Worm (Caenorhabditis elegans) whole organism, L4 larva: ENCODE results near the gene act-1.

Experiments
- F26F4.8 ChIP-seq: fragments of 200-800 bp; sonication (Bioruptor generic); conservative IDR thresholded peaks from 2 replicates; pipeline ENCODE4 v1.3.6; 2022; ENCODE audit warnings: missing genetic modification characterization, missing compliant biosample characterization
- F37D6.2 ChIP-seq: sonication (generic microtip); optimal IDR thresholded peaks from 2 replicates; lab custom pipeline; 2016; ENCODE audit warnings: mild to moderate bottlenecking, missing genetic modification characterization, missing compliant biosample characterization
- Y105C5A.15 ChIP-seq: fragments of 200-800 bp; sonication (Bioruptor generic); IDR thresholded peaks from 2 replicates; pipeline ENCODE4 v1.3.6; 2022; ENCODE audit warnings: missing genetic modification characterization, missing compliant biosample characterization
- aha-1 ChIP-seq: fragments of 150-350 bp; peaks from one replicate; lab custom pipeline; 2014; ENCODE audit warnings: missing biosample characterization, missing genetic modification characterization
- aly-2 ChIP-seq: sonication (generic microtip); optimal IDR thresholded peaks from 2 replicates; lab custom pipeline; 2018; ENCODE audit warnings: missing biosample characterization, missing genetic modification characterization
- ctbp-1 ChIP-seq: fragments of 200-800 bp; sonication (Bioruptor generic); IDR thresholded peaks from 2 replicates; pipeline ENCODE4 v1.3.6; 2022; ENCODE audit warnings: missing genetic modification reagents, missing genetic modification characterization, missing compliant biosample characterization
- daf-12 ChIP-seq: fragments of 150-350 bp; optimal IDR thresholded peaks from 2 replicates; lab custom pipeline; 2014; ENCODE audit warnings: missing biosample characterization, missing genetic modification reagents, missing genetic modification characterization
- daf-16 ChIP-seq, 3 experiments: sonication (generic microtip); optimal IDR thresholded peaks; 2 replicates each; lab custom pipeline; 2016 to 2017; ENCODE audit warnings: missing genetic modification characterization in 3 of 3, missing genetic modification reagents in 3 of 3, mild to moderate bottlenecking in 2 of 3, missing compliant biosample characterization in 2 of 3, missing biosample characterization in 1 of 3, moderate library complexity in 1 of 3
- dmd-6 ChIP-seq: fragments of 200-800 bp; sonication (Bioruptor generic); IDR thresholded peaks from 2 replicates; pipeline ENCODE4 v1.3.6; 2022; ENCODE audit warnings: missing genetic modification reagents, missing genetic modification characterization, missing compliant biosample characterization
- duxl-1 ChIP-seq: sonication (generic microtip); optimal IDR thresholded peaks from 2 replicates; lab custom pipeline; 2016; ENCODE audit warnings: mild to moderate bottlenecking, missing genetic modification characterization, moderate library complexity, missing compliant biosample characterization; ENCODE audit not compliant: poor library complexity
- dve-1 ChIP-seq: sonication (generic microtip); optimal IDR thresholded peaks from 2 replicates; lab custom pipeline; 2017; ENCODE audit warnings: antibody characterized with exemption, mild to moderate bottlenecking, missing genetic modification characterization, missing compliant biosample characterization; ENCODE audit not compliant: insufficient read depth
- fos-1 ChIP-seq: fragments of 150-350 bp; optimal IDR thresholded peaks from 2 replicates; lab custom pipeline; 2014; ENCODE audit warnings: missing biosample characterization, missing genetic modification characterization
- hlh-11 ChIP-seq: fragments of 200-800 bp; sonication (Bioruptor generic); optimal IDR thresholded peaks from 2 replicates; lab custom pipeline; 2018; ENCODE audit warnings: mild to moderate bottlenecking, missing genetic modification characterization, missing compliant biosample characterization
- hlh-30 ChIP-seq: sonication (generic microtip); optimal IDR thresholded peaks from 2 replicates; lab custom pipeline; 2017; ENCODE audit warnings: antibody characterized with exemption, mild to moderate bottlenecking, missing genetic modification characterization, missing compliant biosample characterization; ENCODE audit not compliant: insufficient read depth
- lin-38 ChIP-seq: fragments of 200-800 bp; sonication (Bioruptor generic); IDR thresholded peaks from 2 replicates; pipeline ENCODE4 v1.3.6; 2022; ENCODE audit warnings: missing genetic modification reagents, missing genetic modification characterization, missing compliant biosample characterization
- lir-3 ChIP-seq: sonication (generic microtip); optimal IDR thresholded peaks from 2 replicates; lab custom pipeline; 2016; ENCODE audit warnings: mild to moderate bottlenecking, missing genetic modification characterization, missing compliant biosample characterization
- lsy-2 ChIP-seq, 2 experiments: fragments of 150-350 bp in 1 of 2; sonication (generic microtip) in 1 of 2; optimal IDR thresholded peaks; 2 replicates each; lab custom pipeline; 2014 to 2017; ENCODE audit warnings: missing biosample characterization in 2 of 2, missing genetic modification characterization in 2 of 2
- mdl-1 ChIP-seq, 2 experiments: fragments of 150-350 bp in 1 of 2; sonication (generic microtip) in 1 of 2; optimal IDR thresholded peaks; 2 replicates each; lab custom pipeline; 2014 to 2017; ENCODE audit warnings: missing biosample characterization in 2 of 2, missing genetic modification characterization in 2 of 2
- mdt-29 ChIP-seq: fragments of 200-800 bp; sonication (Bioruptor generic); IDR thresholded peaks from 2 replicates; pipeline ENCODE4 v1.3.6; 2022; ENCODE audit warnings: missing genetic modification reagents, missing genetic modification characterization, missing compliant biosample characterization
- mep-1 ChIP-seq: fragments of 150-350 bp; sonication (generic microtip); optimal IDR thresholded peaks from 3 replicates; lab custom pipeline; 2014; ENCODE audit warnings: missing biosample characterization, missing genetic modification characterization
- mxl-3 ChIP-seq: fragments of 200-800 bp; sonication (Bioruptor generic); optimal IDR thresholded peaks from 2 replicates; lab custom pipeline; 2018; ENCODE audit warnings: mild to moderate bottlenecking, missing genetic modification characterization, missing compliant biosample characterization
- nhr-10 ChIP-seq: fragments of 150-350 bp; optimal IDR thresholded peaks from 2 replicates; lab custom pipeline; 2014; ENCODE audit warnings: missing biosample characterization, missing genetic modification characterization
- nhr-11 ChIP-seq: fragments of 150-350 bp; optimal IDR thresholded peaks from 2 replicates; lab custom pipeline; 2014; ENCODE audit warnings: missing biosample characterization, missing genetic modification characterization
- nhr-28 ChIP-seq: fragments of 150-350 bp; optimal IDR thresholded peaks from 2 replicates; lab custom pipeline; 2014; ENCODE audit warnings: missing biosample characterization, missing genetic modification characterization
- nhr-42 ChIP-seq: fragments of 200-800 bp; sonication (Bioruptor generic); IDR thresholded peaks from 2 replicates; pipeline ENCODE4 v1.3.6; 2022; ENCODE audit warnings: missing genetic modification characterization, missing compliant biosample characterization
- nhr-48 ChIP-seq: sonication (generic microtip); optimal IDR thresholded peaks from 2 replicates; lab custom pipeline; 2016; ENCODE audit warnings: mild to moderate bottlenecking, missing genetic modification characterization, missing compliant biosample characterization
- nhr-77 ChIP-seq: fragments of 150-350 bp; optimal IDR thresholded peaks from 2 replicates; lab custom pipeline; 2014; ENCODE audit warnings: missing biosample characterization, missing genetic modification characterization
- pha-4 ChIP-seq, 2 experiments: fragments of 150-350 bp in 1 of 2; fragments of 200-800 bp in 1 of 2; sonication (Bioruptor generic) in 1 of 2; IDR thresholded peaks in 1 of 2; optimal IDR thresholded peaks in 1 of 2; 2 replicates each; pipeline versions ENCODE4 v1.3.6 to Lab custom; 2014 to 2022; ENCODE audit warnings: missing genetic modification characterization in 2 of 2, missing genetic modification reagents in 2 of 2, missing biosample characterization in 1 of 2, missing compliant biosample characterization in 1 of 2
- pqm-1 ChIP-seq: sonication (generic microtip); optimal IDR thresholded peaks from 2 replicates; lab custom pipeline; 2017; ENCODE audit warnings: missing biosample characterization, missing genetic modification characterization
- set-16 ChIP-seq: fragments of 200-800 bp; sonication (Bioruptor generic); IDR thresholded peaks from 2 replicates; pipeline ENCODE4 v1.3.6; 2022; ENCODE audit warnings: missing genetic modification reagents, missing genetic modification characterization, missing compliant biosample characterization
- snpc-1.2 ChIP-seq: fragments of 200-800 bp; sonication (Bioruptor generic); IDR thresholded peaks from 2 replicates; pipeline ENCODE4 v1.3.6; 2022; ENCODE audit warnings: missing genetic modification reagents, missing genetic modification characterization, missing compliant biosample characterization
- unc-130 ChIP-seq: sonication (generic microtip); optimal IDR thresholded peaks from 2 replicates; lab custom pipeline; 2016; ENCODE audit warnings: missing genetic modification reagents, missing genetic modification characterization, missing compliant biosample characterization
- unc-62 ChIP-seq, 3 experiments: fragments of 150-350 bp in 1 of 3; sonication (generic microtip); optimal IDR thresholded peaks in 2 of 3; peaks in 1 of 3; 1 replicate in 1 of 3; 2 replicates in 2 of 3; lab custom pipeline; 2014 to 2017; ENCODE audit warnings: missing biosample characterization in 3 of 3, missing genetic modification characterization in 3 of 3, missing genetic modification reagents in 3 of 3, missing genotype in 1 of 3

act-1 gene

DNA sequence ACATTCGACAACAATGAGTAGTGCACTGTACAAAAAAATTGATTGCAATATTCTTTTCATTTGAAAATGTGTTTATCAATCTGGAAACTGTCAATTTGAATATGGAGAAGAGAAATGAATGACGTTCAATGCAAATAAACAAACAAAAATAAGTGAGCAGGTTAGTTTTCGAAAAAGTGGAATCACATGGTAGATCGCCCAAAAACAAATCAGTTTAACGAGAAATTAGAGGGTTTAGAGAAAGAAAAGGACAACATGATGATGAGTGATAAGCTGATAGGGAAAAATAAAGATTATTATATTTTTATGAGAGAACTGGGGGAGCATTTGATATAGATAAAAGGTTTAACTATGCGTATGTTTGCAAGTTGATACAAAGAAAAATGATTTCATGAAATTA, 11.6 kb upstream of the act-1 start, which contains the start of gene T04C12.8 (continued):
- TF ChIP-seq pqm-1 (tag; lab: Kevin White, UChicago) = peak; percentile 94
- TF ChIP-seq nhr-77 (tag; lab: Kevin White, UChicago) = peak; percentile 92
- TF ChIP-seq dmd-6 = peak; percentile 92
- TF ChIP-seq nhr-28 = peak; percentile 86
- TF ChIP-seq hlh-30 (tag; lab: Kevin White, UChicago) = peak; percentile 69
- peak; percentile 20 for TF ChIP-seq mep-1 (tag; lab: Kevin White, UChicago)

DNA sequence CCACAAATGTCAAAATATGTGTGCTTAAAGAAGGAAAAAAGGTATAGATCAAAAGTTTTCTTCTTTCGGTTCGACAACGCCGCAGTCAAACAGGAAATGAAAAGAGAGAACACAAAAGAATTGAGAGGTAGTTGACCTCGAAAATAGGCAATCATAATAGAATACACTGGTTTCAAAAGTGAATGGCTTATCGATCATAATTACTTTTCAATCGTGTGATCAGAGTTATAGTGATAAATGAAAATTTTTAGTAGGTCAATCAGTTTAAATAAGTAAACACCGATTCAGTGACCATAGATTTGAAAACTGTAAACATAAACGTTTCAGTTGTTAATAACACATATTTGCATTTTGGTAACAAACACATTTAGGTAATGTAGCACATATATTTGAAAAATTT, 10.5 kb upstream of the act-1 start:
- TF ChIP-seq unc-62 (GFP tag; optimal IDR thresholded peaks at IDR 0.05 in 1 of 2; lab: Kevin White, UChicago) (peak in 1 of 2 experiments; percentile 15), unc-62 (tag; optimal IDR thresholded peaks at IDR 0.05; lab: Kevin White, UChicago) (no peak), set-16 (GFP tag; lab: Robert Waterston, UW) (no peak), mdt-29 (no peak), nhr-42 (no peak), pqm-1 (tag; lab: Kevin White, UChicago) (peak; percentile 69), dmd-6 (peak; percentile 71), hlh-30 (tag; lab: Kevin White, UChicago) (peak; percentile 40), lsy-2 (tag; optimal IDR thresholded peaks at IDR 0.05; lab: Kevin White, UChicago) (peak in 1 of 2 experiments; percentile 27), nhr-77 (tag; lab: Kevin White, UChicago) (peak; percentile 85), hlh-11 (tag; lab: Kevin White, UChicago) (peak; percentile 60), dve-1 (tag; lab: Kevin White, UChicago) (peak; percentile 68), nhr-28 (peak; percentile 89), daf-16 (GFP tag; optimal IDR thresholded peaks at IDR 0.05; lab: Kevin White, UChicago) (no peak), daf-16 (tag; optimal IDR thresholded peaks at IDR 0.05; lab: Kevin White, UChicago) (peak; percentile 99)

DNA sequence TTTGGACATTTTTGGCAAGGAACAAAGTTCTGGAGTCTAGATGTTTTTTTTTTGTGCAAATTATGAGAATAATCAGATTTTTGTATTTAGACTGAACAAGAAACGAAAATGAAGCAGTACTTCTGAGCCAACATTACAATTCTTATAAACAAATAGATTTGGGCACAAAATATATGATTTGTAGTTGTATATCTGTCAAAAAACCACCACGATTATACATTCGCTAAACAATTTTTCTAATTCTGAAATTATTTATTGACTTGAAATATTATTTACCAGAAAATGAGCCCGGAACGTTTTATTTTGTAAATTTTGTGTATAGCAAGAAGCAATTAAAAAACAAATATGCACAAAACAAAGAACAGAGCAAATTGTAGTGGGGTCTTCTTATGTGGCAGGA, 9.4 kb upstream of the act-1 start:
- TF ChIP-seq fos-1 (peak; percentile 22), mep-1 (tag; lab: Kevin White, UChicago) (no peak)

DNA sequence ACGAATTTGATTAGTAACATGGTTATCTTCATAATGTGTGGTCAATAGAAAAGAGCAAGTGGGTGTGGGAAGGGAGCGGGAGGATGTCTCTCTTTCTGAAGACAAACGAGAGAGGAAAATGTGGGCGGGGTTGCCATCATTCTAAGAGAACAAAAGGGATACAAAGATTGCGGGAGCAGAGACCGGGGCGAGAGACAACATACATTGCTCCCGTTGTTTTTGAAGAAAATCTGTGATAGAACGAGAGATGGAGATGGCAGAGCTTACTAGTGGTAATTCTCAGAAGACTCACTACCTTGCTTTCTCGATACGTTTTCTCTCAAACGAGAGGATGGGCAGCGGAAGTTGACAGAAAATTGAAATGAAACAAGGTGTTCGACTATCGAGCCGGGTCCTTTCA, 7.5 kb upstream of the act-1 start:
- TF ChIP-seq lin-38 (GFP tag; lab: Robert Waterston, UW) = no peak
- TF ChIP-seq aly-2 (tag; lab: Kevin White, UChicago) = no peak
- no peak for TF ChIP-seq nhr-48
- TF ChIP-seq daf-12 (tag; lab: Kevin White, UChicago) = no peak
- no peak for TF ChIP-seq dve-1 (tag; lab: Kevin White, UChicago)
- no peak for TF ChIP-seq Y105C5A.15 (GFP tag; lab: Robert Waterston, UW)
- TF ChIP-seq, all 104 proteins: peak for 0

ce11 chrV:11074448-11074847, 6.4 kb upstream of the act-1 start, which contains the start of gene act-3:
TSS of gene act-3 (minus strand) at chrV:11074498.
- TF ChIP-seq set-16 (GFP tag; lab: Robert Waterston, UW) = peak; percentile 45
- peak; percentile 17; the same call in 1 of the 2 replicates for TF ChIP-seq snpc-1.2
- TF ChIP-seq mxl-3 (GFP tag; lab: Kevin White, UChicago) = peak; percentile 9
- peak; percentile 40 for TF ChIP-seq hlh-11 (tag; lab: Kevin White, UChicago)
- TF ChIP-seq nhr-11 (tag; lab: Kevin White, UChicago) = peak; percentile 46
- TF ChIP-seq F37D6.2 (tag; lab: Kevin White, UChicago) = no peak
- TF ChIP-seq duxl-1 (tag; lab: Kevin White, UChicago) = no peak
- TF ChIP-seq pha-4 (GFP tag; IDR thresholded peaks at IDR 0.05; lab: Robert Waterston, UW) = peak; percentile 47; the same call in 1 of the 2 replicates
- TF ChIP-seq pha-4 (tag; optimal IDR thresholded peaks at IDR 0.05; lab: Kevin White, UChicago) = no peak
- TF ChIP-seq mdl-1 (tag; optimal IDR thresholded peaks at IDR 0.05; lab: Kevin White, UChicago) = no peak
- TF ChIP-seq aha-1 (tag; lab: Kevin White, UChicago) = peak; percentile 32
- TF ChIP-seq daf-16 (GFP tag; optimal IDR thresholded peaks at IDR 0.05; lab: Kevin White, UChicago) = peak in 1 of 2 experiments; percentile 47
- no peak for TF ChIP-seq daf-16 (tag; optimal IDR thresholded peaks at IDR 0.05; lab: Kevin White, UChicago)
- no peak for TF ChIP-seq unc-130 (GFP tag; lab: Kevin White, UChicago)
- TF ChIP-seq lir-3 (tag; lab: Kevin White, UChicago) = no peak
- TF ChIP-seq F26F4.8 (GFP tag; lab: Robert Waterston, UW) = no peak
- no peak for TF ChIP-seq nhr-10 (tag; lab: Kevin White, UChicago)
- TF ChIP-seq nhr-28 = peak; percentile 22
- 0 out of 2 replicates have a peak, but pooled peaks have one; percentile 10 for TF ChIP-seq ctbp-1
